Fruit fly (Drosophila melanogaster) whole organism, embryonic: ENCODE results near the gene Nsf2.
A peak's percentile ranks its signal among the peaks of the same experiment; 100 is the strongest.

ENCODE experiments used
- ATbp ChIP-seq: fragments of 200-800 bp; sonication (Bioruptor generic); optimal IDR thresholded peaks from 2 replicates; lab custom pipeline; 2017; ENCODE audit warnings: missing biosample characterization, mild to moderate bottlenecking, missing genetic modification characterization, missing genetic modification reagents
- Atf-2 ChIP-seq: fragments of 200-800 bp; sonication (Bioruptor generic); optimal IDR thresholded peaks from 2 replicates; lab custom pipeline; 2016; ENCODE audit warnings: missing biosample characterization, missing genetic modification characterization
- BEAF-32 ChIP-seq: fragments of 200-800 bp; sonication (Bioruptor generic); optimal IDR thresholded peaks from 3 replicates; lab custom pipeline; 2017; ENCODE audit warnings: missing biosample characterization, missing genetic modification characterization, mild to moderate bottlenecking, moderate library complexity, missing genetic modification reagents
- CG10565 ChIP-seq: fragments of 200-800 bp; sonication (Bioruptor generic); optimal IDR thresholded peaks from 3 replicates; lab custom pipeline; 2016; ENCODE audit warnings: missing biosample characterization, mild to moderate bottlenecking, missing genetic modification characterization
- CG11398 ChIP-seq: fragments of 200-800 bp; sonication (Bioruptor generic); optimal IDR thresholded peaks from 2 replicates; lab custom pipeline; 2016; ENCODE audit warnings: missing biosample characterization, missing genetic modification characterization
- CG11696 ChIP-seq: fragments of 200-800 bp; sonication (Bioruptor generic); IDR thresholded peaks from 2 replicates; pipeline ENCODE4 v1.3.6; 2022; ENCODE audit warnings: missing biosample characterization, missing genetic modification characterization
- CG13123 ChIP-seq: fragments of 200-800 bp; sonication (Bioruptor generic); optimal IDR thresholded peaks from 2 replicates; lab custom pipeline; 2016; ENCODE audit warnings: missing biosample characterization, missing genetic modification characterization
- CG14667 ChIP-seq: fragments of 200-800 bp; sonication (Bioruptor generic); IDR thresholded peaks from 2 replicates; pipeline ENCODE4 v1.3.6; 2022; ENCODE audit warnings: missing biosample characterization, missing genetic modification characterization
- CG14860 ChIP-seq: fragments of 200-800 bp; sonication (Bioruptor generic); IDR thresholded peaks from 3 replicates; pipeline ENCODE4 v1.3.6; 2022; ENCODE audit warnings: missing biosample characterization, missing genetic modification characterization; ENCODE audit not compliant: partially characterized antibody
- CG1647 ChIP-seq: fragments of 200-800 bp; sonication (Bioruptor generic); optimal IDR thresholded peaks from 3 replicates; lab custom pipeline; 2016; ENCODE audit warnings: missing biosample characterization, missing genetic modification characterization
- CG17568 ChIP-seq: fragments of 200-800 bp; sonication (Bioruptor generic); optimal IDR thresholded peaks from 2 replicates; lab custom pipeline; 2018; ENCODE audit warnings: missing biosample characterization, mild to moderate bottlenecking, missing genetic modification characterization, moderate library complexity
- CG30403 ChIP-seq: fragments of 200-800 bp; sonication (Bioruptor generic); optimal IDR thresholded peaks from 3 replicates; lab custom pipeline; 2016; ENCODE audit warnings: missing biosample characterization, missing genetic modification characterization
- CG32532 ChIP-seq: fragments of 200-800 bp; sonication (Bioruptor generic); IDR thresholded peaks from 2 replicates; pipeline ENCODE4 v1.3.6; 2022; ENCODE audit warnings: missing biosample characterization, missing genetic modification characterization
- CG32772 ChIP-seq: fragments of 200-800 bp; sonication (Bioruptor generic); IDR thresholded peaks from 2 replicates; pipeline ENCODE4 v1.3.6; 2022; ENCODE audit warnings: missing biosample characterization, missing genetic modification characterization
- CG33213 ChIP-seq: fragments of 200-800 bp; sonication (Bioruptor generic); optimal IDR thresholded peaks from 3 replicates; lab custom pipeline; 2016; ENCODE audit warnings: missing biosample characterization, missing genetic modification characterization
- CG3847 ChIP-seq: fragments of 200-800 bp; sonication (Bioruptor generic); IDR thresholded peaks from 2 replicates; pipeline ENCODE4 v1.3.6; 2022; ENCODE audit warnings: missing biosample characterization, missing genetic modification characterization
- CG4282 ChIP-seq: fragments of 200-800 bp; sonication (Bioruptor generic); optimal IDR thresholded peaks from 2 replicates; lab custom pipeline; 2016; ENCODE audit warnings: missing biosample characterization, missing genetic modification characterization
- CG7839 ChIP-seq: fragments of 200-800 bp; sonication (Bioruptor generic); optimal IDR thresholded peaks from 3 replicates; lab custom pipeline; 2018; ENCODE audit warnings: missing biosample characterization, mild to moderate bottlenecking, missing genetic modification characterization, moderate library complexity
- D19A ChIP-seq: fragments of 200-800 bp; optimal IDR thresholded peaks from 3 replicates; lab custom pipeline; 2019; ENCODE audit warnings: missing biosample characterization, mild to moderate bottlenecking, missing genetic modification characterization, moderate library complexity
- D19B ChIP-seq: fragments of 200-800 bp; sonication (Bioruptor generic); optimal IDR thresholded peaks from 2 replicates; lab custom pipeline; 2017; ENCODE audit warnings: missing biosample characterization, mild to moderate bottlenecking, missing genetic modification characterization
- Dll ChIP-seq: fragments of 200-800 bp; sonication (Bioruptor generic); IDR thresholded peaks from 4 replicates; pipeline ENCODE4 v1.3.6; 2022; ENCODE audit warnings: missing biosample characterization, missing genetic modification characterization; ENCODE audit not compliant: partially characterized antibody
- ERR ChIP-seq: fragments of 200-800 bp; sonication (Bioruptor generic); optimal IDR thresholded peaks from 2 replicates; lab custom pipeline; 2016; ENCODE audit warnings: missing biosample characterization, missing genetic modification characterization
- Eip74EF ChIP-seq, 2 experiments: fragments of 200-800 bp in 1 of 2; fragments of >200 bp in 1 of 2; sonication (Bioruptor generic) in 1 of 2; optimal IDR thresholded peaks; 2 replicates each; lab custom pipeline; 2017 to 2019; ENCODE audit warnings: missing biosample characterization in 2 of 2, missing genetic modification characterization in 2 of 2, mild to moderate bottlenecking in 1 of 2, moderate library complexity in 1 of 2
- HHEX ChIP-seq: fragments of 200-800 bp; sonication (Bioruptor generic); optimal IDR thresholded peaks from 3 replicates; lab custom pipeline; 2017; ENCODE audit warnings: missing biosample characterization, mild to moderate bottlenecking, missing genetic modification characterization, missing genetic modification reagents
- Nf-YC ChIP-seq: fragments of 200-800 bp; optimal IDR thresholded peaks from 3 replicates; lab custom pipeline; 2019; ENCODE audit warnings: missing biosample characterization, mild to moderate bottlenecking, missing genetic modification characterization, moderate library complexity
- NfI ChIP-seq: fragments of 200-800 bp; sonication (Bioruptor generic); optimal IDR thresholded peaks from 3 replicates; lab custom pipeline; 2018; ENCODE audit warnings: missing biosample characterization, mild to moderate bottlenecking, missing genetic modification characterization, moderate library complexity
- Pdp1 ChIP-seq, 2 experiments: fragments of 200-800 bp; sonication (Bioruptor generic); optimal IDR thresholded peaks; 3 replicates each; lab custom pipeline; 2016; ENCODE audit warnings: missing biosample characterization in 2 of 2, missing genetic modification characterization in 2 of 2, mild to moderate bottlenecking in 1 of 2, moderate library complexity in 1 of 2
- Spps ChIP-seq: fragments of 200-800 bp; sonication (Bioruptor generic); optimal IDR thresholded peaks from 2 replicates; lab custom pipeline; 2018; ENCODE audit warnings: missing biosample characterization, mild to moderate bottlenecking, missing genetic modification characterization
- Sry-β ChIP-seq: fragments of 200-800 bp; sonication (Bioruptor generic); optimal IDR thresholded peaks from 2 replicates; lab custom pipeline; 2018; ENCODE audit warnings: missing biosample characterization, mild to moderate bottlenecking, missing genetic modification characterization, moderate library complexity
- Xrp1 ChIP-seq: fragments of 200-800 bp; sonication (Bioruptor generic); IDR thresholded peaks from 2 replicates; pipeline ENCODE4 v1.3.6; 2022; ENCODE audit warnings: missing biosample characterization, missing genetic modification characterization
- btn ChIP-seq: fragments of 200-800 bp; sonication (Bioruptor generic); optimal IDR thresholded peaks from 2 replicates; lab custom pipeline; 2016; ENCODE audit warnings: missing biosample characterization, missing genetic modification characterization
- cato ChIP-seq: fragments of 200-800 bp; sonication (Bioruptor generic); optimal IDR thresholded peaks from 2 replicates; lab custom pipeline; 2016; ENCODE audit warnings: missing biosample characterization, missing genetic modification characterization, borderline replicate concordance
- chn ChIP-seq: fragments of 200-800 bp; sonication (Bioruptor generic); optimal IDR thresholded peaks from 2 replicates; lab custom pipeline; 2016; ENCODE audit warnings: missing biosample characterization, missing genetic modification characterization
- crc ChIP-seq: fragments of 200-800 bp; sonication (Bioruptor generic); optimal IDR thresholded peaks from 2 replicates; lab custom pipeline; 2016; ENCODE audit warnings: missing biosample characterization, missing genetic modification characterization
- dysf ChIP-seq: fragments of 200-800 bp; sonication (Bioruptor generic); IDR thresholded peaks from 3 replicates; pipeline ENCODE4 v1.3.6; 2022; ENCODE audit warnings: missing biosample characterization, missing genetic modification characterization
- exex ChIP-seq: fragments of 200-800 bp; sonication (Bioruptor generic); optimal IDR thresholded peaks from 4 replicates; lab custom pipeline; 2018; ENCODE audit warnings: missing biosample characterization, mild to moderate bottlenecking, missing genetic modification characterization, moderate library complexity
- fd64A ChIP-seq: fragments of 200-800 bp; sonication (Bioruptor generic); optimal IDR thresholded peaks from 3 replicates; lab custom pipeline; 2018; ENCODE audit warnings: missing biosample characterization, mild to moderate bottlenecking, missing genetic modification characterization
- grau ChIP-seq: fragments of 200-800 bp; optimal IDR thresholded peaks from 3 replicates; lab custom pipeline; 2019; ENCODE audit warnings: missing biosample characterization, mild to moderate bottlenecking, missing genetic modification characterization, moderate library complexity
- kay ChIP-seq: fragments of 200-800 bp; sonication (Bioruptor generic); optimal IDR thresholded peaks from 2 replicates; lab custom pipeline; 2016; ENCODE audit warnings: missing biosample characterization, missing genetic modification characterization
- kni ChIP-seq: fragments of 200-800 bp; sonication (Bioruptor generic); optimal IDR thresholded peaks from 3 replicates; lab custom pipeline; 2017; ENCODE audit warnings: mild to moderate bottlenecking, missing biosample characterization, missing genetic modification reagents, missing genetic modification characterization
- lov ChIP-seq, 2 experiments: fragments of 200-800 bp in 1 of 2; fragments of >200 bp in 1 of 2; sonication (Bioruptor generic) in 1 of 2; IDR thresholded peaks in 1 of 2; optimal IDR thresholded peaks in 1 of 2; 2 replicates in 1 of 2; 3 replicates in 1 of 2; pipeline versions ENCODE4 v1.3.6 to Lab custom; 2017 to 2022; ENCODE audit warnings: missing biosample characterization in 1 of 2, missing genetic modification characterization in 1 of 2
- pb ChIP-seq: fragments of 200-800 bp; sonication (Bioruptor generic); optimal IDR thresholded peaks from 3 replicates; lab custom pipeline; 2016; ENCODE audit warnings: missing biosample characterization, missing genetic modification characterization
- peb ChIP-seq: fragments of 200-800 bp; sonication (Bioruptor generic); IDR thresholded peaks from 2 replicates; pipeline ENCODE4 v1.3.6; 2022; ENCODE audit warnings: missing biosample characterization, missing genetic modification characterization
- pho ChIP-seq: fragments of 200-800 bp; sonication (Bioruptor generic); optimal IDR thresholded peaks from 2 replicates; lab custom pipeline; 2016; ENCODE audit warnings: missing biosample characterization, missing genetic modification characterization
- run ChIP-seq: fragments of 200-800 bp; sonication (Bioruptor generic); optimal IDR thresholded peaks from 3 replicates; lab custom pipeline; 2018; ENCODE audit warnings: missing biosample characterization, mild to moderate bottlenecking, missing genetic modification characterization
- sens ChIP-seq: fragments of 200-800 bp; sonication (Bioruptor generic); peaks from one replicate; lab custom pipeline; 2016; ENCODE audit warnings: missing biosample characterization, missing genetic modification characterization
- ttk ChIP-seq: fragments of 200-800 bp; sonication (Bioruptor generic); IDR thresholded peaks from 2 replicates; pipeline ENCODE4 v2.1.2; 2022; ENCODE audit warnings: missing biosample characterization, missing genetic modification characterization
- tup ChIP-seq: fragments of 200-800 bp; sonication (Bioruptor generic); optimal IDR thresholded peaks from 2 replicates; lab custom pipeline; 2016; ENCODE audit warnings: missing biosample characterization, mild to moderate bottlenecking, missing genetic modification characterization, moderate library complexity
- yki ChIP-seq: fragments of >200 bp; optimal IDR thresholded peaks from 3 replicates; lab custom pipeline; 2018
- zf30C ChIP-seq: fragments of 200-800 bp; sonication (Bioruptor generic); optimal IDR thresholded peaks from 3 replicates; lab custom pipeline; 2018; ENCODE audit warnings: missing biosample characterization, mild to moderate bottlenecking, missing genetic modification characterization

Nsf2 gene

dm6 chr3R:13800430-13800848, 37.4 kb downstream of the Nsf2 start (continued):
- TF ChIP-seq Sry-β (peak; percentile 26), fd64A (GFP tag; lab: Kevin White, UChicago) (peak; percentile 56), exex (tag; lab: Kevin White, UChicago) (peak; percentile 71), btn (GFP tag; lab: Kevin White, UChicago) (no peak), tup (GFP tag; lab: Kevin White, UChicago) (peak; percentile 81), zf30C (no peak), D19B (GFP tag; lab: Kevin White, UChicago) (peak; percentile 70), CG4282 (GFP tag; lab: Kevin White, UChicago) (no peak), CG7839 (tag; lab: Kevin White, UChicago) (peak; percentile 92), CG1647 (GFP tag; lab: Kevin White, UChicago) (peak; percentile 18), kni (GFP tag; lab: Kevin White, UChicago) (peak; percentile 55), CG10565 (GFP tag; lab: Kevin White, UChicago) (no peak), Xrp1 (GFP tag; lab: Robert Waterston, UW) (peak; percentile 97), CG14667 (GFP tag; lab: Robert Waterston, UW) (peak; percentile 88), CG13123 (GFP tag; lab: Kevin White, UChicago) (peak; percentile 72), yki (no peak), peb (GFP tag; lab: Robert Waterston, UW) (peak; percentile 85), CG11398 (no peak), cato (peak; percentile 64), CG32532 (GFP tag; lab: Robert Waterston, UW) (peak; percentile 95), CG32772 (peak; percentile 94), sens (GFP tag; lab: Kevin White, UChicago) (peak; percentile 95), CG30403 (peak; percentile 89), ttk (GFP tag; lab: Robert Waterston, UW) (peak; percentile 92), kay (GFP tag; lab: Kevin White, UChicago) (peak; percentile 71), Pdp1 (GFP tag; optimal IDR thresholded peaks at IDR 0.05; lab: Kevin White, UChicago) (peak; percentile 61 to 69), Spps (peak; percentile 75), crc (GFP tag; lab: Kevin White, UChicago) (no peak), dysf (GFP tag; lab: Robert Waterston, UW) (peak; percentile 95), chn (GFP tag; lab: Kevin White, UChicago) (peak; percentile 68), Eip74EF (GFP tag; optimal IDR thresholded peaks at IDR 0.05; lab: Kevin White, UChicago) (peak in 1 of 2 experiments; percentile 84), NfI (GFP tag; lab: Kevin White, UChicago) (peak; percentile 90), ERR (GFP tag; lab: Kevin White, UChicago) (no peak), BEAF-32 (GFP tag; lab: Kevin White, UChicago) (no peak), pb (GFP tag; lab: Kevin White, UChicago) (no peak), pho (GFP tag; lab: Kevin White, UChicago) (peak; percentile 54), run (tag; lab: Kevin White, UChicago) (peak; percentile 79), CG11696 (GFP tag; lab: Robert Waterston, UW) (peak; percentile 83), CG17568 (GFP tag; lab: Kevin White, UChicago) (peak; percentile 81), CG14860 (peak; percentile 57; the same call in 2 of the 3 replicates), CG3847 (GFP tag; lab: Robert Waterston, UW) (peak; percentile 93), CG33213 (peak; percentile 35), HHEX (GFP tag; lab: Kevin White, UChicago) (peak; percentile 90), D19A (tag; lab: Kevin White, UChicago) (peak; percentile 74), ATbp (peak; percentile 91), Atf-2 (GFP tag; lab: Kevin White, UChicago) (peak; percentile 13), lov (optimal IDR thresholded peaks at IDR 0.05; lab: Kevin White, UChicago) (no peak), lov (GFP tag; IDR thresholded peaks at IDR 0.05; lab: Robert Waterston, UW) (peak; percentile 83; the same call in 2 of the 3 replicates), Dll (GFP tag; lab: Robert Waterston, UW) (no peak), Nf-YC (peak; percentile 54), grau (tag; lab: Kevin White, UChicago) (peak; percentile 72)
